Fruit fly (Drosophila melanogaster) Kc167 (cell line): ENCODE data around the gene CG32817.

ENCODE experiments used
- Myc ChIP-seq: fragments of >200 bp; optimal IDR thresholded peaks from 2 replicates; lab custom pipeline; 2017; ENCODE audit warnings: missing external identifiers
- h ChIP-seq: fragments of >200 bp; optimal IDR thresholded peaks from 3 replicates; lab custom pipeline; 2018; ENCODE audit warnings: missing external identifiers
- insv ChIP-seq: fragments of >200 bp; optimal IDR thresholded peaks from 3 replicates; lab custom pipeline; 2018; ENCODE audit warnings: missing external identifiers
- psq ChIP-seq: fragments of >200 bp; optimal IDR thresholded peaks from 2 replicates; lab custom pipeline; 2017; ENCODE audit warnings: missing external identifiers
- ttk ChIP-seq: sonication (Bioruptor generic); optimal IDR thresholded peaks from 2 replicates; lab custom pipeline; 2017; ENCODE audit warnings: missing external identifiers

DNA sequence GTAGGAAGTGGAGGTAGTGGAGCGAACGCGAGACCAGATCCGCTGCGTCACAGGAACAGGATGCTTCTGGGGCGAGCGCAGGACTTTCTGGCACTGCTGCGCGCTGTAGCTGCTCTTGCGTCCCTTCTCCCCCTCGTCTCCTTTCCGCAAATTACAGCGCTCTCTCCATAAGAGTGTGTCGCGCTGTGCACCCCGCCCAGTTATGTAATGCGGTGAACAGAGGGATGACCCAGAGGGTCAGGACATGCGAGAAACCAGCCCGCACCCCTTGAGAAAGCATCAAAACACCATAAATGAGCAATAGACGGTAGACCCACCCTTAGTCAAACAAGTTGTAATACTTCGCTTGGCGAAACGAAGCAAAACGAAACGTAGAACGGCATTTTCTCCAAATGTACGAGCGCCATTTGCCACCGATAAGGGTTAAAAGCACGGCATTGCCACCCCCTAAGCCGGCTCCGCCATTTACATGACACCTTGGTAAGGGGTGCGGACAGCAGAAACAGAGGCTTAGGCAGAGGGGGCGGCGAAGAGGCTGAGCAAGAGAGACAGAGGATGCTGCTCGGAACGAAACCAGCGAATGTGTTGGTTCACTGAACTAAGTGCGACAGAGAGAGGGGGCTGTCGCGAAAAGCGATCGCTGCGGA is 41.5 kb downstream of the CG32817 start:
- TF ChIP-seq h (lab: Kevin White, UChicago) (no peak), Myc (lab: Kevin White, UChicago) (no peak), insv (lab: Kevin White, UChicago) (no peak), psq (lab: Kevin White, UChicago) (no peak), ttk (lab: Kevin White, UChicago) (no peak)
